Worm (Caenorhabditis elegans): Measurements from ENCODE around the gene npr-24.

ce11 chrX:17505547-17506181 lies 19.0 kb upstream of the npr-24 start:
- TF ChIP-seq Y48G9A.11 (GFP tag; IDR thresholded peaks at IDR 0.05) (no peak), unc-62 (GFP tag; optimal IDR thresholded peaks at IDR 0.05 in 1 of 2) (peak in 1 of 2 experiments; percentile 92), unc-62 (tag; optimal IDR thresholded peaks at IDR 0.05) (no peak), lin-38 (GFP tag; IDR thresholded peaks at IDR 0.05) (no peak), ctbp-1 (GFP tag; IDR thresholded peaks at IDR 0.05) (no peak), snpc-4 (tag; optimal IDR thresholded peaks at IDR 0.05) (no peak), dmd-6 (GFP tag; IDR thresholded peaks at IDR 0.05) (peak; percentile 98), mdl-1 (tag; optimal IDR thresholded peaks at IDR 0.05) (peak; percentile 93 to 94), arid-1 (GFP tag; conservative IDR thresholded peaks at IDR 0.05) (no peak; the same call in 1 of the 2 replicates), lin-29 (GFP tag; IDR thresholded peaks at IDR 0.05) (no peak), unc-39 (tag; optimal IDR thresholded peaks at IDR 0.05) (no peak), ces-1 (GFP tag; optimal IDR thresholded peaks at IDR 0.05) (peak; percentile 52), dmd-8 (GFP tag; IDR thresholded peaks at IDR 0.05) (no peak)

All from whole organism, L4 larva.